Fruit fly (Drosophila melanogaster) whole organism, embryonic: Measurements from ENCODE around the gene TwdlE.

Experiments used
- CG10209 ChIP-seq: fragments of 200-800 bp; sonication (Bioruptor generic); optimal IDR thresholded peaks from 3 replicates; lab custom pipeline; 2017; ENCODE audit warnings: missing biosample characterization, mild to moderate bottlenecking, missing genetic modification characterization, missing genetic modification reagents
- CG10366 ChIP-seq: fragments of 200-800 bp; sonication (Bioruptor generic); IDR thresholded peaks from 2 replicates; pipeline ENCODE4 v1.3.6; 2022; ENCODE audit warnings: missing biosample characterization, missing genetic modification characterization
- CG11560 ChIP-seq: fragments of 200-800 bp; sonication (Bioruptor generic); IDR thresholded peaks from 3 replicates; pipeline ENCODE4 v1.3.6; 2022; ENCODE audit warnings: missing biosample characterization, missing genetic modification characterization
- CG11695 ChIP-seq: fragments of 200-800 bp; sonication (Bioruptor generic); IDR thresholded peaks from 3 replicates; pipeline ENCODE4 v1.3.6; 2022; ENCODE audit warnings: missing biosample characterization, missing genetic modification characterization
- CG11723 ChIP-seq: fragments of 200-800 bp; sonication (Bioruptor generic); optimal IDR thresholded peaks from 2 replicates; lab custom pipeline; 2017; ENCODE audit warnings: missing biosample characterization, mild to moderate bottlenecking, missing genetic modification characterization
- CG12155 ChIP-seq: fragments of 200-800 bp; sonication (Bioruptor generic); optimal IDR thresholded peaks from 3 replicates; lab custom pipeline; 2016; ENCODE audit warnings: missing biosample characterization, missing genetic modification characterization
- CG12219 ChIP-seq: fragments of 200-800 bp; sonication (Bioruptor generic); optimal IDR thresholded peaks from 3 replicates; lab custom pipeline; 2018; ENCODE audit warnings: missing biosample characterization, mild to moderate bottlenecking, missing genetic modification characterization
- CG12236 ChIP-seq: fragments of 200-800 bp; sonication (Bioruptor generic); optimal IDR thresholded peaks from 2 replicates; lab custom pipeline; 2016; ENCODE audit warnings: missing biosample characterization, missing genetic modification characterization
- CG12391 ChIP-seq: fragments of 200-800 bp; sonication (Bioruptor generic); optimal IDR thresholded peaks from 3 replicates; lab custom pipeline; 2018; ENCODE audit warnings: missing biosample characterization, mild to moderate bottlenecking, missing genetic modification characterization, moderate library complexity
- CG12769 ChIP-seq: fragments of 200-800 bp; sonication (Bioruptor generic); optimal IDR thresholded peaks from 2 replicates; lab custom pipeline; 2019; ENCODE audit warnings: missing biosample characterization, mild to moderate bottlenecking, missing genetic modification characterization, moderate library complexity
- CG14667 ChIP-seq: fragments of 200-800 bp; sonication (Bioruptor generic); IDR thresholded peaks from 2 replicates; pipeline ENCODE4 v1.3.6; 2022; ENCODE audit warnings: missing biosample characterization, missing genetic modification characterization
- CG15601 ChIP-seq: fragments of 200-800 bp; sonication (Bioruptor generic); optimal IDR thresholded peaks from 3 replicates; lab custom pipeline; 2019; ENCODE audit warnings: missing biosample characterization, mild to moderate bottlenecking, missing genetic modification characterization, moderate library complexity
- CG15696 ChIP-seq: fragments of 200-800 bp; sonication (Bioruptor generic); optimal IDR thresholded peaks from 2 replicates; lab custom pipeline; 2019; ENCODE audit warnings: missing biosample characterization, mild to moderate bottlenecking, missing genetic modification characterization, moderate library complexity
- CG17359 ChIP-seq: fragments of 200-800 bp; sonication (Bioruptor generic); optimal IDR thresholded peaks from 3 replicates; lab custom pipeline; 2018; ENCODE audit warnings: missing biosample characterization, mild to moderate bottlenecking, missing genetic modification characterization, moderate library complexity
- CG17568 ChIP-seq: fragments of 200-800 bp; sonication (Bioruptor generic); optimal IDR thresholded peaks from 2 replicates; lab custom pipeline; 2018; ENCODE audit warnings: missing biosample characterization, mild to moderate bottlenecking, missing genetic modification characterization, moderate library complexity
- CG30403 ChIP-seq: fragments of 200-800 bp; sonication (Bioruptor generic); optimal IDR thresholded peaks from 3 replicates; lab custom pipeline; 2016; ENCODE audit warnings: missing biosample characterization, missing genetic modification characterization
- CG32772 ChIP-seq: fragments of 200-800 bp; sonication (Bioruptor generic); IDR thresholded peaks from 2 replicates; pipeline ENCODE4 v1.3.6; 2022; ENCODE audit warnings: missing biosample characterization, missing genetic modification characterization
- CG6654 ChIP-seq: fragments of 200-800 bp; sonication (Bioruptor generic); optimal IDR thresholded peaks from 2 replicates; lab custom pipeline; 2017; ENCODE audit warnings: missing biosample characterization, mild to moderate bottlenecking, missing genetic modification characterization
- CG8089 ChIP-seq: fragments of 200-800 bp; sonication (Bioruptor generic); optimal IDR thresholded peaks from 3 replicates; lab custom pipeline; 2016; ENCODE audit warnings: missing biosample characterization, missing genetic modification characterization
- CG8359 ChIP-seq: fragments of 200-800 bp; sonication (Bioruptor generic); optimal IDR thresholded peaks from 2 replicates; lab custom pipeline; 2017; ENCODE audit warnings: missing biosample characterization, mild to moderate bottlenecking, missing genetic modification characterization, borderline replicate concordance
- CG9932 ChIP-seq: fragments of 200-800 bp; sonication (Bioruptor generic); IDR thresholded peaks from 2 replicates; pipeline ENCODE4 v1.3.6; 2022; ENCODE audit warnings: missing biosample characterization, missing genetic modification characterization
- CHES-1-like ChIP-seq: fragments of 200-800 bp; sonication (Bioruptor generic); optimal IDR thresholded peaks from 2 replicates; lab custom pipeline; 2016; ENCODE audit warnings: missing biosample characterization, missing genetic modification characterization
- CrebB ChIP-seq: fragments of 200-800 bp; sonication (Bioruptor generic); optimal IDR thresholded peaks from 3 replicates; lab custom pipeline; 2018; ENCODE audit warnings: missing biosample characterization, mild to moderate bottlenecking, missing genetic modification characterization
- Deaf1 ChIP-seq: fragments of 200-800 bp; optimal IDR thresholded peaks from 3 replicates; lab custom pipeline; 2019; ENCODE audit warnings: missing biosample characterization, mild to moderate bottlenecking, missing genetic modification characterization, moderate library complexity
- Dip3 ChIP-seq: fragments of 200-800 bp; sonication (Bioruptor generic); optimal IDR thresholded peaks from 3 replicates; lab custom pipeline; 2016; ENCODE audit warnings: missing biosample characterization, missing genetic modification characterization
- Dref ChIP-seq: fragments of 200-800 bp; sonication (Bioruptor generic); IDR thresholded peaks from 2 replicates; pipeline ENCODE4 v1.3.6; 2022; ENCODE audit warnings: missing biosample characterization, missing genetic modification characterization
- HLHmδ ChIP-seq: fragments of 200-800 bp; sonication (Bioruptor generic); optimal IDR thresholded peaks from 2 replicates; lab custom pipeline; 2018; ENCODE audit warnings: missing biosample characterization, mild to moderate bottlenecking, missing genetic modification characterization, moderate library complexity
- Hr39 ChIP-seq: fragments of >200 bp; optimal IDR thresholded peaks from 2 replicates; lab custom pipeline; 2017
- NFAT ChIP-seq: fragments of 200-800 bp; sonication (Bioruptor generic); IDR thresholded peaks from 2 replicates; pipeline ENCODE4 v1.3.6; 2022; ENCODE audit warnings: missing biosample characterization, missing genetic modification characterization
- Optix ChIP-seq: fragments of 200-800 bp; sonication (Bioruptor generic); IDR thresholded peaks from 3 replicates; pipeline ENCODE4 v1.3.6; 2022; ENCODE audit warnings: missing biosample characterization, missing genetic modification characterization
- Poxn ChIP-seq: fragments of 200-800 bp; sonication (Bioruptor generic); IDR thresholded peaks from 2 replicates; pipeline ENCODE4 v1.3.6; 2022; ENCODE audit warnings: missing biosample characterization, missing genetic modification characterization
- Rfx ChIP-seq: fragments of 200-800 bp; sonication (Bioruptor generic); IDR thresholded peaks from 2 replicates; pipeline ENCODE4 v1.3.6; 2022; ENCODE audit warnings: missing biosample characterization, missing genetic modification characterization
- TFAM ChIP-seq: fragments of 200-800 bp; sonication (Bioruptor generic); optimal IDR thresholded peaks from 2 replicates; lab custom pipeline; 2017; ENCODE audit warnings: missing biosample characterization, missing genetic modification characterization, inconsistent platforms
- Taf1 ChIP-seq: fragments of 200-800 bp; sonication (Bioruptor generic); IDR thresholded peaks from 2 replicates; pipeline ENCODE4 v1.3.6; 2022; ENCODE audit warnings: missing biosample characterization, missing genetic modification characterization
- al ChIP-seq: fragments of 200-800 bp; sonication (Bioruptor generic); IDR thresholded peaks from 2 replicates; pipeline ENCODE4 v1.3.6; 2022; ENCODE audit warnings: missing biosample characterization, missing genetic modification characterization
- chif ChIP-seq, 2 experiments: fragments of 200-800 bp; sonication (Bioruptor generic); optimal IDR thresholded peaks; 3 replicates each; lab custom pipeline; 2016; ENCODE audit warnings: missing biosample characterization in 2 of 2, missing genetic modification characterization in 2 of 2
- en ChIP-seq: fragments of 200-800 bp; sonication (Bioruptor generic); optimal IDR thresholded peaks from 2 replicates; lab custom pipeline; 2016; ENCODE audit warnings: missing biosample characterization, missing genetic modification characterization
- fd102C ChIP-seq: fragments of 200-800 bp; sonication (Bioruptor generic); optimal IDR thresholded peaks from 2 replicates; lab custom pipeline; 2018; ENCODE audit warnings: missing biosample characterization, mild to moderate bottlenecking, missing genetic modification characterization, moderate library complexity
- fd96Cb ChIP-seq: fragments of 200-800 bp; sonication (Bioruptor generic); optimal IDR thresholded peaks from 2 replicates; lab custom pipeline; 2018; ENCODE audit warnings: missing biosample characterization, mild to moderate bottlenecking, missing genetic modification characterization, moderate library complexity
- gem ChIP-seq: fragments of 200-800 bp; sonication (Bioruptor generic); optimal IDR thresholded peaks from 2 replicates; lab custom pipeline; 2019; ENCODE audit warnings: missing biosample characterization, mild to moderate bottlenecking, missing genetic modification characterization, moderate library complexity
- lov ChIP-seq, 2 experiments: fragments of 200-800 bp in 1 of 2; fragments of >200 bp in 1 of 2; sonication (Bioruptor generic) in 1 of 2; IDR thresholded peaks in 1 of 2; optimal IDR thresholded peaks in 1 of 2; 2 replicates in 1 of 2; 3 replicates in 1 of 2; pipeline versions ENCODE4 v1.3.6 to Lab custom; 2017 to 2022; ENCODE audit warnings: missing biosample characterization in 1 of 2, missing genetic modification characterization in 1 of 2
- nmo ChIP-seq: fragments of 200-800 bp; sonication (Bioruptor generic); optimal IDR thresholded peaks from 2 replicates; lab custom pipeline; 2018; ENCODE audit warnings: missing biosample characterization, mild to moderate bottlenecking, missing genetic modification characterization, moderate library complexity
- odd ChIP-seq: fragments of 200-800 bp; sonication (Bioruptor generic); optimal IDR thresholded peaks from 2 replicates; lab custom pipeline; 2017; ENCODE audit warnings: missing biosample characterization, mild to moderate bottlenecking, missing genetic modification characterization
- otp ChIP-seq: fragments of 200-800 bp; sonication (Bioruptor generic); IDR thresholded peaks from 3 replicates; pipeline ENCODE4, ENCODE4 v1.3.6; 2022; ENCODE audit warnings: missing biosample characterization, missing genetic modification characterization
- peb ChIP-seq: fragments of 200-800 bp; sonication (Bioruptor generic); IDR thresholded peaks from 2 replicates; pipeline ENCODE4 v1.3.6; 2022; ENCODE audit warnings: missing biosample characterization, missing genetic modification characterization
- ranshi ChIP-seq: fragments of 200-800 bp; sonication (Bioruptor generic); IDR thresholded peaks from 2 replicates; pipeline ENCODE4 v1.3.6; 2022; ENCODE audit warnings: missing biosample characterization, missing genetic modification characterization
- run ChIP-seq: fragments of 200-800 bp; sonication (Bioruptor generic); optimal IDR thresholded peaks from 3 replicates; lab custom pipeline; 2018; ENCODE audit warnings: missing biosample characterization, mild to moderate bottlenecking, missing genetic modification characterization
- ssp ChIP-seq: fragments of 200-800 bp; sonication (Bioruptor generic); IDR thresholded peaks from 2 replicates; pipeline ENCODE4 v1.3.6; 2022; ENCODE audit warnings: missing biosample characterization, missing genetic modification characterization
- sug ChIP-seq: fragments of 200-800 bp; optimal IDR thresholded peaks from 2 replicates; lab custom pipeline; 2019; ENCODE audit warnings: missing biosample characterization, mild to moderate bottlenecking, missing genetic modification characterization, moderate library complexity
- unc-4 ChIP-seq: fragments of 200-800 bp; sonication (Bioruptor generic); IDR thresholded peaks from 2 replicates; pipeline ENCODE4 v1.3.6; 2022; ENCODE audit warnings: missing biosample characterization, missing genetic modification characterization; ENCODE audit not compliant: partially characterized antibody
- zf30C ChIP-seq: fragments of 200-800 bp; sonication (Bioruptor generic); optimal IDR thresholded peaks from 3 replicates; lab custom pipeline; 2018; ENCODE audit warnings: missing biosample characterization, mild to moderate bottlenecking, missing genetic modification characterization

Gene TwdlE

dm6 chr2L:7813357-7813756 lies 47.3 kb downstream of the TwdlE start (continued):
- TF ChIP-seq CG32772 (GFP tag; lab: Robert Waterston, UW), result no peak
- peak; percentile 51; the same call in 1 of the 3 replicates for TF ChIP-seq otp (GFP tag; lab: Robert Waterston, UW)
- TF ChIP-seq CG8359, result peak; percentile 42
- TF ChIP-seq CG17568, result peak; percentile 43
- TF ChIP-seq fd102C (GFP tag; lab: Kevin White, UChicago), result no peak
- no peak for TF ChIP-seq chif (GFP tag; optimal IDR thresholded peaks at IDR 0.05; lab: Kevin White, UChicago)
- TF ChIP-seq ranshi (GFP tag; lab: Robert Waterston, UW), result no peak
- TF ChIP-seq CG8089 (GFP tag; lab: Kevin White, UChicago), result no peak
- no peak for TF ChIP-seq fd96Cb
- no peak for TF ChIP-seq CG30403 (GFP tag; lab: Kevin White, UChicago)
- TF ChIP-seq TFAM, result no peak
- TF ChIP-seq ssp (GFP tag; lab: Robert Waterston, UW), result no peak
- TF ChIP-seq CG11723 (GFP tag; lab: Kevin White, UChicago), result peak; percentile 13
- TF ChIP-seq CHES-1-like (GFP tag; lab: Kevin White, UChicago), result no peak
- no peak for TF ChIP-seq lov (optimal IDR thresholded peaks at IDR 0.05; lab: Kevin White, UChicago)
- 0 out of 3 replicates have a peak, but pooled peaks have one; percentile 55 for TF ChIP-seq lov (GFP tag; IDR thresholded peaks at IDR 0.05; lab: Robert Waterston, UW)
- TF ChIP-seq CG12236, result no peak
- TF ChIP-seq odd (GFP tag; lab: Kevin White, UChicago), result peak; percentile 54
- peak; percentile 22 for TF ChIP-seq Deaf1 (tag; lab: Kevin White, UChicago)
- TF ChIP-seq CG10209 (GFP tag; lab: Kevin White, UChicago), result peak; percentile 37
- TF ChIP-seq CG12391 (tag; lab: Kevin White, UChicago), result no peak
- peak; percentile 15; the same call in 1 of the 3 replicates for TF ChIP-seq CG11560 (tag; lab: Robert Waterston, UW)
- no peak for TF ChIP-seq run
- no peak for TF ChIP-seq Dref (GFP tag; lab: Robert Waterston, UW)
- TF ChIP-seq CG12769 (tag; lab: Kevin White, UChicago), result peak; percentile 75
- peak; percentile 65; the same call in 1 of the 2 replicates for TF ChIP-seq NFAT (GFP tag; lab: Robert Waterston, UW)
- TF ChIP-seq CrebB (tag; lab: Kevin White, UChicago), result peak; percentile 50
- TF ChIP-seq al (GFP tag; lab: Robert Waterston, UW), result no peak
- TF ChIP-seq gem (tag; lab: Kevin White, UChicago), result no peak
- TF ChIP-seq Taf1 (GFP tag; lab: Robert Waterston, UW), result no peak
- TF ChIP-seq CG15601, result peak; percentile 61
- TF ChIP-seq CG17359 (tag; lab: Kevin White, UChicago), result peak; percentile 60
- peak; percentile 70 for TF ChIP-seq sug (tag; lab: Kevin White, UChicago)
- peak; percentile 49 for TF ChIP-seq CG9932 (GFP tag; lab: Robert Waterston, UW)
- peak; percentile 73 for TF ChIP-seq CG15696 (tag; lab: Kevin White, UChicago)
- TF ChIP-seq CG14667 (GFP tag; lab: Robert Waterston, UW), result no peak
- TF ChIP-seq CG11695 (GFP tag; lab: Robert Waterston, UW), result 0 out of 3 replicates have a peak, but pooled peaks have one; percentile 24
- no peak for TF ChIP-seq CG6654
- TF ChIP-seq Optix, result no peak
- TF ChIP-seq Rfx, result peak; percentile 39; the same call in 1 of the 2 replicates
- no peak for TF ChIP-seq unc-4
- TF ChIP-seq Poxn (GFP tag; lab: Robert Waterston, UW), result no peak
- TF ChIP-seq Dip3, result peak; percentile 38
- TF ChIP-seq nmo, result no peak
- peak; percentile 37 for TF ChIP-seq HLHmδ (GFP tag; lab: Kevin White, UChicago)
- TF ChIP-seq zf30C (GFP tag; lab: Kevin White, UChicago), result no peak
- peak; percentile 25 for TF ChIP-seq CG12219 (GFP tag; lab: Kevin White, UChicago)
- TF ChIP-seq en, result no peak
- no peak for TF ChIP-seq CG10366 (GFP tag; lab: Robert Waterston, UW)
- no peak for TF ChIP-seq CG12155 (GFP tag; lab: Kevin White, UChicago)
- no peak for TF ChIP-seq Hr39 (lab: Kevin White, UChicago)
- no peak for TF ChIP-seq peb
